Fruit fly (Drosophila melanogaster) whole organism, prepupa: ENCODE measurements around the gene Pka-C1.
A peak's percentile ranks its signal among the peaks of the same experiment; 100 is the strongest.

Experiments
- CG10669 ChIP-seq: fragments of 200-800 bp; sonication (Bioruptor generic); optimal IDR thresholded peaks from 3 replicates; lab custom pipeline; 2018; ENCODE audit warnings: missing biosample characterization, mild to moderate bottlenecking, missing genetic modification characterization, moderate library complexity
- CG11294 ChIP-seq: fragments of 200-800 bp; sonication (Bioruptor generic); IDR thresholded peaks from 2 replicates; pipeline ENCODE4 v1.3.6; 2022; ENCODE audit warnings: missing biosample characterization, missing genetic modification characterization
- CG11902 ChIP-seq: fragments of 200-800 bp; sonication (Bioruptor generic); optimal IDR thresholded peaks from 3 replicates; lab custom pipeline; 2016; ENCODE audit warnings: missing biosample characterization, missing genetic modification characterization
- CG15336 ChIP-seq: fragments of 200-800 bp; sonication (Bioruptor generic); IDR thresholded peaks from 2 replicates; pipeline ENCODE4 v1.3.6; 2022; ENCODE audit warnings: missing biosample characterization, missing genetic modification characterization
- CG32006 ChIP-seq: fragments of 200-800 bp; sonication (Bioruptor generic); optimal IDR thresholded peaks from 3 replicates; lab custom pipeline; 2017; ENCODE audit warnings: missing biosample characterization, mild to moderate bottlenecking, missing genetic modification characterization
- CG34406 ChIP-seq: fragments of 200-800 bp; sonication (Bioruptor generic); optimal IDR thresholded peaks from 3 replicates; lab custom pipeline; 2016; ENCODE audit warnings: missing biosample characterization, missing genetic modification characterization
- CG4318 ChIP-seq: fragments of 200-800 bp; sonication (Bioruptor generic); optimal IDR thresholded peaks from 3 replicates; lab custom pipeline; 2017; ENCODE audit warnings: missing biosample characterization, mild to moderate bottlenecking, missing genetic modification characterization
- CG6163 ChIP-seq: fragments of 200-800 bp; sonication (Bioruptor generic); IDR thresholded peaks from 3 replicates; pipeline ENCODE4 v1.3.6; 2022; ENCODE audit warnings: missing biosample characterization, missing genetic modification characterization
- CG6276 ChIP-seq: fragments of 200-800 bp; sonication (Bioruptor generic); optimal IDR thresholded peaks from 2 replicates; lab custom pipeline; 2017; ENCODE audit warnings: missing biosample characterization, mild to moderate bottlenecking, missing genetic modification characterization
- CG6792 ChIP-seq: fragments of 200-800 bp; sonication (Bioruptor generic); optimal IDR thresholded peaks from 3 replicates; lab custom pipeline; 2016; ENCODE audit warnings: missing biosample characterization, missing genetic modification characterization
- CG6808 ChIP-seq: fragments of 200-800 bp; sonication (Bioruptor generic); optimal IDR thresholded peaks from 3 replicates; lab custom pipeline; 2017; ENCODE audit warnings: missing biosample characterization, missing genetic modification characterization, mild to moderate bottlenecking, moderate library complexity, missing genetic modification reagents
- CG7368 ChIP-seq: fragments of 200-800 bp; sonication (Bioruptor generic); optimal IDR thresholded peaks from 3 replicates; lab custom pipeline; 2016; ENCODE audit warnings: missing biosample characterization, missing genetic modification characterization
- CG8119 ChIP-seq: fragments of 200-800 bp; sonication (Bioruptor generic); IDR thresholded peaks from 3 replicates; pipeline ENCODE4 v1.3.6; 2022; ENCODE audit warnings: missing biosample characterization, missing genetic modification characterization
- CG8319 ChIP-seq: fragments of 200-800 bp; sonication (Bioruptor generic); optimal IDR thresholded peaks from 3 replicates; lab custom pipeline; 2016; ENCODE audit warnings: missing biosample characterization, missing genetic modification characterization
- CG8632 ChIP-seq: fragments of 200-800 bp; sonication (Bioruptor generic); optimal IDR thresholded peaks from 3 replicates; lab custom pipeline; 2016; ENCODE audit warnings: missing biosample characterization, missing genetic modification characterization
- CG9139 ChIP-seq: fragments of 200-800 bp; sonication (Bioruptor generic); optimal IDR thresholded peaks from 3 replicates; lab custom pipeline; 2017; ENCODE audit warnings: missing biosample characterization, mild to moderate bottlenecking, missing genetic modification characterization
- Eip75B ChIP-seq: fragments of 200-800 bp; sonication (Bioruptor generic); optimal IDR thresholded peaks from 3 replicates; lab custom pipeline; 2016; ENCODE audit warnings: missing biosample characterization, missing genetic modification characterization
- Eip78C ChIP-seq: fragments of 200-800 bp; sonication (Bioruptor generic); peaks from one replicate; lab custom pipeline; 2016; ENCODE audit warnings: missing biosample characterization, missing genetic modification characterization
- Ets21C ChIP-seq: fragments of 200-800 bp; sonication (Bioruptor generic); optimal IDR thresholded peaks from 3 replicates; lab custom pipeline; 2016; ENCODE audit warnings: missing biosample characterization, missing genetic modification characterization
- Ets96B ChIP-seq: fragments of 200-800 bp; optimal IDR thresholded peaks from 2 replicates; lab custom pipeline; 2019; ENCODE audit warnings: missing biosample characterization, mild to moderate bottlenecking, missing genetic modification characterization, moderate library complexity
- Gug ChIP-seq: fragments of 200-800 bp; sonication (Bioruptor generic); IDR thresholded peaks from 2 replicates; pipeline ENCODE4 v1.3.6; 2022; ENCODE audit warnings: missing biosample characterization, missing genetic modification characterization
- Hr4 ChIP-seq: fragments of 200-800 bp; sonication (Bioruptor generic); optimal IDR thresholded peaks from 3 replicates; lab custom pipeline; 2016; ENCODE audit warnings: missing biosample characterization, missing genetic modification characterization
- Lpt ChIP-seq: fragments of 200-800 bp; sonication (Bioruptor generic); optimal IDR thresholded peaks from 3 replicates; lab custom pipeline; 2016; ENCODE audit warnings: missing biosample characterization, missing genetic modification characterization
- Met ChIP-seq: fragments of 200-800 bp; sonication (Bioruptor generic); optimal IDR thresholded peaks from 3 replicates; lab custom pipeline; 2016; ENCODE audit warnings: missing biosample characterization, missing genetic modification characterization
- OdsH ChIP-seq: fragments of 200-800 bp; sonication (Bioruptor generic); optimal IDR thresholded peaks from 3 replicates; lab custom pipeline; 2016; ENCODE audit warnings: missing biosample characterization, missing genetic modification characterization
- Sox102F ChIP-seq: fragments of 200-800 bp; sonication (Bioruptor generic); optimal IDR thresholded peaks from 2 replicates; lab custom pipeline; 2016; ENCODE audit warnings: missing biosample characterization, mild to moderate bottlenecking, missing genetic modification characterization
- Sox15 ChIP-seq: fragments of 200-800 bp; sonication (Bioruptor generic); optimal IDR thresholded peaks from 3 replicates; lab custom pipeline; 2016; ENCODE audit warnings: missing biosample characterization, missing genetic modification characterization
- achi ChIP-seq: fragments of 200-800 bp; sonication (Bioruptor generic); optimal IDR thresholded peaks from 3 replicates; lab custom pipeline; 2016; ENCODE audit warnings: missing biosample characterization, missing genetic modification characterization
- acj6 ChIP-seq: fragments of 200-800 bp; sonication (Bioruptor generic); optimal IDR thresholded peaks from 3 replicates; lab custom pipeline; 2016; ENCODE audit warnings: missing biosample characterization, missing genetic modification characterization
- dsx ChIP-seq: fragments of 200-800 bp; optimal IDR thresholded peaks from 3 replicates; lab custom pipeline; 2019; ENCODE audit warnings: missing biosample characterization, mild to moderate bottlenecking, missing genetic modification characterization, moderate library complexity; ENCODE audit not compliant: poor library complexity, severe bottlenecking
- esn ChIP-seq: fragments of 200-800 bp; sonication (Bioruptor generic); optimal IDR thresholded peaks from 2 replicates; lab custom pipeline; 2016; ENCODE audit warnings: missing biosample characterization, mild to moderate bottlenecking, missing genetic modification characterization, moderate library complexity
- fd85E ChIP-seq: fragments of 200-800 bp; sonication (Bioruptor generic); optimal IDR thresholded peaks from 3 replicates; lab custom pipeline; 2016; ENCODE audit warnings: missing biosample characterization, missing genetic modification characterization
- fkh ChIP-seq: fragments of 200-800 bp; sonication (Bioruptor generic); optimal IDR thresholded peaks from 3 replicates; lab custom pipeline; 2017; ENCODE audit warnings: missing biosample characterization, mild to moderate bottlenecking, missing genetic modification characterization, moderate library complexity
- lz ChIP-seq: fragments of 200-800 bp; sonication (Bioruptor generic); optimal IDR thresholded peaks from 3 replicates; lab custom pipeline; 2016; ENCODE audit warnings: missing biosample characterization, missing genetic modification characterization
- net ChIP-seq: fragments of 200-800 bp; sonication (Bioruptor generic); optimal IDR thresholded peaks from 3 replicates; lab custom pipeline; 2016; ENCODE audit warnings: missing biosample characterization, missing genetic modification characterization
- pdm3 ChIP-seq: fragments of 200-800 bp; sonication (Bioruptor generic); optimal IDR thresholded peaks from 3 replicates; lab custom pipeline; 2016; ENCODE audit warnings: missing biosample characterization, missing genetic modification characterization
- salr ChIP-seq, 2 experiments: fragments of 200-800 bp; sonication (Bioruptor generic); optimal IDR thresholded peaks; 3 replicates each; lab custom pipeline; 2016 to 2018; ENCODE audit warnings: missing biosample characterization in 2 of 2, missing genetic modification characterization in 2 of 2, mild to moderate bottlenecking in 1 of 2
- spab ChIP-seq: fragments of 200-800 bp; sonication (Bioruptor generic); optimal IDR thresholded peaks from 2 replicates; lab custom pipeline; 2017; ENCODE audit warnings: missing biosample characterization, mild to moderate bottlenecking, missing genetic modification characterization, missing genetic modification reagents
- svp ChIP-seq: fragments of 200-800 bp; sonication (Bioruptor generic); peaks from one replicate; lab custom pipeline; 2016; ENCODE audit warnings: missing biosample characterization, missing genetic modification characterization
- topi ChIP-seq: fragments of 200-800 bp; sonication (Bioruptor generic); optimal IDR thresholded peaks from 3 replicates; lab custom pipeline; 2016; ENCODE audit warnings: missing biosample characterization, missing genetic modification characterization
- vri ChIP-seq: fragments of 200-800 bp; sonication (Bioruptor generic); optimal IDR thresholded peaks from 3 replicates; lab custom pipeline; 2016; ENCODE audit warnings: missing biosample characterization, mild to moderate bottlenecking, missing genetic modification characterization

The Pka-C1 gene

DNA sequence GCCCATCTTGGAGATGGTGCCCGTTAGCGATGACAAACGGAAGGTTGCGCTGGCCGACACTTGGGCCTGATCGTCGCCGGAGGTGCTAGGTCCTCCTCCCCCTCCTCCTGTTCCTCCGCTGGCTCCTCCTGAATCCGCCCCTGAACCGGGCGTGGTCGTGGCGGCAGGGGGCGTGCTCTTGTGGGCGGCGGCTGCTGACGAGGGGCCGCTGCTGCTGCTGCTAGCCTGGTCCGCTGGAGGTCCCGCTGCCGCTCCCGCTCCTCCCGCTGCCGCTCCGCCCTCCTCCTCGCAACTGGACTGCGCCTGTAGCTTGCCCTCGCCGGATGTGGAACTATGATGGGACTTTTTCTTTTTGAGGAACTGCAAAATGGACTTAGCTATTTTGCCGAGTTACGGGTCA is 1.5 kb downstream of the Pka-C1 start:
- TF ChIP-seq spab (GFP tag; lab: Kevin White, UChicago) (no peak), CG9139 (no peak), lz (GFP tag; lab: Kevin White, UChicago) (no peak), CG7368 (GFP tag; lab: Kevin White, UChicago) (no peak)

DNA sequence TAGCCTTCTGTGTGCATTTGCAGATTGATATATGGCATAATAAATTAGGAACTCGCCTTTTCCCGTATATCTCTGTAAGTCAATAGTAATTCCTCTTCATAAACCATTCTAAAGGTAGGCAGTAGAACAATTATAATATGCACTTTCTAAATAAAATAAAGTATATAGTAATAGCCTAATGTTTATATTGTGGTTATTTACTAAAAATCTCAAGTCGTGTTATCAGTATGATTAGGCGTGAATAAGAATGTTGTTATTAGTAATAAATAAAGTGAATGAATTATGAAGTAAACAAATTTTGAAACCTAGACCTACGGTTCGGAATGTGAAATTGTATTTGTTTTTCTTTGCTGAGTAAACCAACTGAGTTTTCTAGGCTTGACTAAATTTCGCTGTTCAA is 3.4 kb downstream of the Pka-C1 start:
- peak; percentile 41 for TF ChIP-seq fkh (GFP tag; lab: Kevin White, UChicago)
- no peak for TF ChIP-seq acj6 (GFP tag; lab: Kevin White, UChicago)

DNA sequence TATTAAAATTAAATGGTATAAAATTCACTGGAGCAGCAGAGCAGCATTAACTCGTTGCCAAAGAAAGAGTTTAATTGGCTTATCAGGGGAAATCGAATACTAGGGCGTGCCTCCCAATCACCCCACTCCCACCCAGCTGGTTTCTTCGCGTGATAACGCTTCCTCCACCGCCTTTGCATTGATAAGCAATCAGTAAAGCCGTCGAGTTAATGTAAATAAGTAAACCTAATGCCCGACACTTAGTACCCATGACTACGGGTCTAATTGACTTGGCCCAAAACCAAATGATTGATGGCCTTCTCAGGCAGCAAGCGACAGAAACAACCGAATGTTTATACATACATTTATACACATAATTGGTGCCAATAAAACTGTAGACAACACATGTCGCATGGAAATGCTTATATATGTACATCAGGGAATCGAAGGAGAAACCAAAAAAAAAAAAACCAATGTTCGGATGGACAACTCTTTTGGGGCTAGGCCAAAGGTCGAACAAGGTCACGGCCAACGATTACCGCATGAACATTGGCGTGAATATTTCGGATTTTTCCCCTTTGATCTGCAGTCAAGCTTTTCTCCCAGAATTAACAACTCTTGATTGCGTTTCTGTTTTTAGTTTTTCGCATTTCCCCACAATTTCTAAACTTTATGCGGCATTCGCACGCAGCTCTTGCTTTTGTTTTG is 5.0 kb downstream of the Pka-C1 start:
- TF ChIP-seq CG15336 (GFP tag; lab: Robert Waterston, UW) (no peak), dsx (no peak), CG34406 (GFP tag; lab: Kevin White, UChicago) (no peak), CG8632 (GFP tag; lab: Kevin White, UChicago) (no peak), svp (peak; percentile 54), CG11294 (GFP tag; lab: Robert Waterston, UW) (no peak), pdm3 (GFP tag; lab: Kevin White, UChicago) (no peak), Eip78C (GFP tag; lab: Kevin White, UChicago) (peak; percentile 17), Eip75B (GFP tag; lab: Kevin White, UChicago) (no peak), fd85E (GFP tag; lab: Kevin White, UChicago) (no peak), fkh (GFP tag; lab: Kevin White, UChicago) (peak; percentile 63), CG11902 (GFP tag; lab: Kevin White, UChicago) (no peak), vri (GFP tag; lab: Kevin White, UChicago) (peak; percentile 28), Sox102F (GFP tag; lab: Kevin White, UChicago) (no peak)

DNA sequence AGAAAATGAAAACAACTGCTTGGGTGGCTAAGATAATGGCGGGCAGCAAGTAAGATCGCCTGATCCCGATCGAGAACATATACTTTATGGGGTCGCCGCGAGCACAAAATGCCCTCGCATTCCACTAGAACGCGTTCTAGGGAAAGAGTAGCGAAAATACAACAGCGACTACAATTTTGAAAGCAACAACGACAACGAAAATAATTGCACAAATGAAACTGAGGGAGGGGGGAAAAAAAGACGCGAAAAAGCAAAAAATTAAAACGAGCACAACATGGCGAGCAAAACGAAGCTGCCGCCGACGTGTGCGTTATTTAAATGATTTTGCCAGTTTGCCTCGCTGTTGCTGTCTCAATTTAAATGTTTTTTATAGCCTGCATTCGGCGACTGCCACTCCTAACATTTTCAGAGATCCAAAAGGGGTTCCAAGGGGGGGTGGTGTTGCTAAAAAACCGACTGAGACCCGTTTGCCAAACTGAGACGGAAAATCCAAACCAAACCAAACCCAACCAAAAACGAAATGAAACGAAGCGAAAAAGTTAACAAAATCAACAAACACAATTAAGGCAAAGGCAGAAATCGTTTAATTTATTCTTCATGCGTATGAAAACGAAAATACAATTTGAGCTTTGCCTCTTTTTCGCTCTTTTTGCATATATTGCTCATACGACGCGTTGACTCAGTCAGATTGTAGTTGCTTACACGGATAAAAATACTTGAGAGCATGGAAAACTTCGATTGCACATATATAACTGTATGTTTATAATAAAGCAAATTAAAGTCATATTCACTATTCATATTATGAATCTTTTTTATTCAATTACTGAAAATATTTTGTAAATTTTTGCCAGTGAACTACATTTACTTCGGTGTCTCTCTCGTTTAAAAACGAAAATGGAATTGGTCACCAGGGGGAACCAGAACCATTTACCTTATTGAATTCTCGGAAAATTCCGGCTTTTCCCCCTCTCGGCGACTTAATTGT is 6.4 kb downstream of the Pka-C1 start:
- TF ChIP-seq CG4318 (GFP tag; lab: Kevin White, UChicago) (peak; percentile 51), CG8119 (GFP tag; lab: Robert Waterston, UW) (peak; percentile 90), fd85E (GFP tag; lab: Kevin White, UChicago) (no peak), salr (GFP tag; optimal IDR thresholded peaks at IDR 0.05; lab: Kevin White, UChicago) (peak in 1 of 2 experiments; percentile 53), dsx (peak; percentile 23), achi (GFP tag; lab: Kevin White, UChicago) (peak; percentile 72), CG8632 (GFP tag; lab: Kevin White, UChicago) (peak; percentile 76), esn (GFP tag; lab: Kevin White, UChicago) (peak; percentile 80), CG6792 (GFP tag; lab: Kevin White, UChicago) (peak; percentile 66), Ets96B (tag; lab: Kevin White, UChicago) (peak; percentile 52), CG6808 (no peak), Eip78C (GFP tag; lab: Kevin White, UChicago) (peak; percentile 91), topi (peak; percentile 69), Sox15 (GFP tag; lab: Kevin White, UChicago) (peak; percentile 52), Ets21C (peak; percentile 13), Met (peak; percentile 65), net (GFP tag; lab: Kevin White, UChicago) (peak; percentile 69), vri (GFP tag; lab: Kevin White, UChicago) (peak; percentile 6), acj6 (GFP tag; lab: Kevin White, UChicago) (peak; percentile 72), Lpt (peak; percentile 60), CG11294 (GFP tag; lab: Robert Waterston, UW) (peak; percentile 86), Hr4 (GFP tag; lab: Kevin White, UChicago) (peak; percentile 86), CG8319 (peak; percentile 53), OdsH (peak; percentile 79), CG6163 (GFP tag; lab: Robert Waterston, UW) (peak; percentile 91), spab (GFP tag; lab: Kevin White, UChicago) (peak; percentile 0), CG32006 (peak; percentile 81), fkh (GFP tag; lab: Kevin White, UChicago) (peak; percentile 23), Gug (GFP tag; lab: Robert Waterston, UW) (peak; percentile 79), CG6276 (GFP tag; lab: Kevin White, UChicago) (peak; percentile 50), CG10669 (GFP tag; lab: Kevin White, UChicago) (peak; percentile 51)
